Worm (Caenorhabditis elegans) whole organism, midembryonic: ENCODE data around the gene R10E8.1.
"Not testable (repeated sequence)": the region's sequence is repeated elsewhere in the genome, so short reads cannot be mapped to it uniquely, and the experiment has no call there.

Experiments
- T22C8.4 ChIP-seq: fragments of 200-800 bp; sonication (Bioruptor generic); IDR thresholded peaks from 2 replicates; pipeline ENCODE4 v1.3.6; 2022; ENCODE audit warnings: missing genetic modification characterization, missing compliant biosample characterization
- cog-1 ChIP-seq: sonication (generic microtip); optimal IDR thresholded peaks from 2 replicates; lab custom pipeline; 2016; ENCODE audit warnings: missing genetic modification characterization, missing compliant biosample characterization
- flt-1 ChIP-seq: fragments of 200-800 bp; sonication (Bioruptor generic); IDR thresholded peaks from 2 replicates; pipeline ENCODE4 v1.3.6; 2022; ENCODE audit warnings: missing genetic modification characterization, missing compliant biosample characterization
- klf-2 ChIP-seq: fragments of 200-800 bp; sonication (Bioruptor generic); conservative IDR thresholded peaks from 2 replicates; pipeline ENCODE4 v1.3.6; 2022; ENCODE audit warnings: missing genetic modification reagents, missing genetic modification characterization, missing compliant biosample characterization
- med-1 ChIP-seq: sonication (generic microtip); optimal IDR thresholded peaks from 2 replicates; lab custom pipeline; 2017; ENCODE audit warnings: missing genetic modification characterization, mild to moderate bottlenecking, missing compliant biosample characterization, antibody characterized with exemption, missing genetic modification reagents; ENCODE audit not compliant: insufficient read depth
- ref-1 ChIP-seq: fragments of 200-800 bp; sonication (Bioruptor generic); conservative IDR thresholded peaks from 2 replicates; pipeline ENCODE4 v1.3.6; 2022; ENCODE audit warnings: missing genetic modification reagents, missing genetic modification characterization, missing compliant biosample characterization
- tab-1 ChIP-seq: fragments of 200-800 bp; sonication (Bioruptor generic); IDR thresholded peaks from 2 replicates; pipeline ENCODE4 v1.3.6; 2022; ENCODE audit warnings: missing genetic modification characterization, missing compliant biosample characterization
- ztf-23 ChIP-seq: fragments of 200-800 bp; sonication (Bioruptor generic); IDR thresholded peaks from 2 replicates; pipeline ENCODE4 v1.3.6; 2022; ENCODE audit warnings: missing genetic modification reagents, missing genetic modification characterization, missing compliant biosample characterization
- ztf-29 ChIP-seq: fragments of 200-800 bp; sonication (Bioruptor generic); IDR thresholded peaks from 2 replicates; pipeline ENCODE4 v1.3.6; 2022; ENCODE audit warnings: missing genetic modification reagents, missing genetic modification characterization, missing compliant biosample characterization

Gene R10E8.1

DNA sequence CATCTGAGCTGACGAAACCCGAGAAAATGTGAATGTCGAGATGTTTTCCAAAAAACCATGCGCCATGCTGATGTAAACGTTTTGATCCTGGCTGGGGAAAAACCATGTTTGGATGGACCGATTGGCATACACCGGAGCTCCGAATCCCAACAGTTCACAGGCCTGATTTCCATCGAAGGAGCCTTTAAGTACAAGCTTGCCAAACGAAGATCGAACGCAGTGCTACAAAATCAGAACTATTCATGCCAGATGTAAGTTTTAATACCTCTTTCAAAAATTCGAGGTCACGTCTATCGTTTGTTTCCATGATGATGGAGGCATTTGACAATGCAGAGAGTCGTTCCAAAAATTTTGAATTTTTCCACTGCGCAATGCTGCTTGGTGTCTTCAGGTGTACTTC lies 16.4 kb downstream of the R10E8.1 start:
- TF ChIP-seq klf-2 (GFP tag; lab: Robert Waterston, UW), result no peak
- TF ChIP-seq tab-1 (GFP tag; lab: Robert Waterston, UW), result no peak
- TF ChIP-seq ref-1 (GFP tag; lab: Robert Waterston, UW), result no peak
- TF ChIP-seq flt-1 (GFP tag; lab: Robert Waterston, UW), result no peak
- no peak for TF ChIP-seq T22C8.4 (GFP tag; lab: Robert Waterston, UW)
- no peak for TF ChIP-seq cog-1 (tag; lab: Kevin White, UChicago)
- no peak for TF ChIP-seq ztf-23 (GFP tag; lab: Robert Waterston, UW)
- no peak for TF ChIP-seq ztf-29

DNA sequence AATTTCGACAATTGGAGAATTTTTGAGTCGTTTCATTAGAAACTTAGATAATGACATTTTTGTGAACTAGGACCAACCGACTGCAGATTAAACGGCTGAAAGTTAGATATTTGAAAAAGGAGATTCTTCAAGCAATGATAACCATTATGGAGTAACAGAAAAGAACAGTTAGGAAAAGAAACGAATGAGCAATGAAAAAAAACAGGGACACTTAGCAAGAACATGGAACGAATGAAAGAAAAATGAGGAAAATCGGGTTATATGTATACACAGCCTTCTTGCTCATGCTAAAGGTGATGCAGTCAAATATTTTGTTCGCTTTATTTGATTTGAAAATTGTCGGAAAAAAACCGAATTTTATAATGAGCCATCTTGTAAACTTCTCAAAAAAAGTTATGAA lies 27.9 kb downstream of the R10E8.1 start, which contains the start of gene F16H6.10:
TSS of gene F16H6.10 (minus strand) at position 101 of the 400 bp plus-strand sequence.
- no peak for TF ChIP-seq T22C8.4 (GFP tag; lab: Robert Waterston, UW)
- TF ChIP-seq ztf-23 (GFP tag; lab: Robert Waterston, UW), result no peak
- TF ChIP-seq klf-2 (GFP tag; lab: Robert Waterston, UW), result no peak
- no peak for TF ChIP-seq ref-1 (GFP tag; lab: Robert Waterston, UW)
- TF ChIP-seq med-1 (GFP tag; lab: Kevin White, UChicago), result no peak
- TF ChIP-seq tab-1 (GFP tag; lab: Robert Waterston, UW), result no peak
- TF ChIP-seq flt-1 (GFP tag; lab: Robert Waterston, UW), result no peak

DNA sequence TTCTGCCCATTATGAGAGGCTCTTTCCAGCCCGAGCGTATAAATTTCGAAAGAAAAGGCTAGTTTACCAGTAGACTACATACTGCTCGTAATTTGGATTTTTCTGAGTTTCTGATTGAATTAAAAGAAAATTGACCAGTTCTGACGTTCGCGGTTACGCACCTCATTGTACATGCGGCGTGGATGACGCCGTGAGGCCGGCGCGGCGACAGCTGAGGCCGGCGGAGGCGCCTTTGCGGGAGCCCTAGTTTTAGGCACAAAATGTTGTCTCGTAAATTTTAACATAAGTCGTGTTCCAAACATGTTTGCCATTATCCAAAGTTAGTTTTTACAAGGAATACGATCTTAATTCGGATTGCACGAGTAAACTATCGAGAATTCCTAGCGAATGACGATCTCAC lies 35.4 kb downstream of the R10E8.1 start, which contains the start of gene F16H6.9:
TSS of gene F16H6.9 (plus strand) at position 301 of the 400 bp plus-strand sequence.
- not testable (repeated sequence) for TF ChIP-seq klf-2 (GFP tag; lab: Robert Waterston, UW); flt-1 (GFP tag; lab: Robert Waterston, UW); cog-1 (tag; lab: Kevin White, UChicago)

ce11 chrV:18216175-18216574 lies 36.0 kb downstream of the R10E8.1 start, which contains the start of gene F16H6.8:
TSS of gene F16H6.8 (minus strand) at chrV:18216275.
- not testable (repeated sequence) for TF ChIP-seq ztf-29; flt-1 (GFP tag; lab: Robert Waterston, UW); klf-2 (GFP tag; lab: Robert Waterston, UW)

DNA sequence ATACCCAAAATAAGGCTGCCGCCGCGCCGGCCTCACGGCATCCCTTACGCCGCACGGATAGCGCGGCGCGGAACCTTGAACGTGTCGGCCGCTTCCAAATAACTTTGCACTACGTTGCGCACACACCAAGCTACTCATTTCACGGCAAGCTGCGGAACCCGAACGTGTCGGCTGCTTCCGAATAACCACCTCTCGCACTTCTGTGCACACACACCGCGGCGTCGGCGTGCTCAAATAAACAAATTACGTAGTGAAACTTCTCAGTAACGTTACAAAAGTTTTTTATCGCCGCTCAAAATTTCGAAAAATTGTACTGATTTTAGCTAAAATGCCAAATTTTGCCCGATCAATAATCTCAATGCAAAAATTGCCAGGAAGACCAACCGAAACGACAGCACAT lies 39.4 kb downstream of the R10E8.1 start:
- TF ChIP-seq klf-2 (GFP tag; lab: Robert Waterston, UW) (no peak), cog-1 (tag; lab: Kevin White, UChicago) (no peak), tab-1 (GFP tag; lab: Robert Waterston, UW) (no peak), flt-1 (GFP tag; lab: Robert Waterston, UW) (no peak), ztf-23 (GFP tag; lab: Robert Waterston, UW) (no peak), T22C8.4 (GFP tag; lab: Robert Waterston, UW) (no peak), med-1 (GFP tag; lab: Kevin White, UChicago) (no peak), ztf-29 (no peak), ref-1 (GFP tag; lab: Robert Waterston, UW) (no peak)

DNA sequence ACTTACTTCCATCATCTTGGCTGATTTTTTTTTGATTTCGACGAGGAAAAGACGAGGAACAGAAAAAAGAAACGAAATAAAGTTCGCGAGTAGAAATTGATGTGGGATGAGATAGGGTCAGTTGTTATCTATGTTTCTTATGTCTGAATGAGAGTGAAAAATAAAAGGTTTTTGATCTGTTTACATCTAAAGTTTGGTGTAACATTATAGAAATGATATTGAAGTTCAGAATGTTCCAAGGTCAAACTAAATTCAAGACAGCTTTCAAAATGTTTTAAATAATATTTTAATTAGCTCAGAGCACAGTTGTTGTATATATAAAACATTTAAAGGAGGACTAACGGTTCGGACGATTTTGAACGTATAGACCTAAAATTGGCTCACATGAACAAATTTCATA lies 43.1 kb downstream of the R10E8.1 start, which contains the start of gene F16H6.7:
TSS of gene F16H6.7 (minus strand) at position 101 of the 400 bp plus-strand sequence.
- no peak for TF ChIP-seq klf-2 (GFP tag; lab: Robert Waterston, UW)
- TF ChIP-seq cog-1 (tag; lab: Kevin White, UChicago), result no peak
- no peak for TF ChIP-seq ztf-23 (GFP tag; lab: Robert Waterston, UW)
- no peak for TF ChIP-seq tab-1 (GFP tag; lab: Robert Waterston, UW)
- no peak for TF ChIP-seq ref-1 (GFP tag; lab: Robert Waterston, UW)
- no peak for TF ChIP-seq ztf-29
- TF ChIP-seq T22C8.4 (GFP tag; lab: Robert Waterston, UW), result no peak
- no peak for TF ChIP-seq flt-1 (GFP tag; lab: Robert Waterston, UW)
- no peak for TF ChIP-seq med-1 (GFP tag; lab: Kevin White, UChicago)

ce11 chrV:18198421-18198820 lies 53.8 kb downstream of the R10E8.1 start, which contains the start of gene F16H6.4:
TSS of gene F16H6.4 (plus strand) at chrV:18198721.
- TF ChIP-seq klf-2 (GFP tag; lab: Robert Waterston, UW) (no peak), tab-1 (GFP tag; lab: Robert Waterston, UW) (no peak), cog-1 (tag; lab: Kevin White, UChicago) (no peak), ztf-23 (GFP tag; lab: Robert Waterston, UW) (no peak), T22C8.4 (GFP tag; lab: Robert Waterston, UW) (no peak), ztf-29 (no peak), ref-1 (GFP tag; lab: Robert Waterston, UW) (no peak), flt-1 (GFP tag; lab: Robert Waterston, UW) (no peak), med-1 (GFP tag; lab: Kevin White, UChicago) (no peak)

ce11 chrV:18195006-18195405 lies 57.2 kb downstream of the R10E8.1 start, which contains the start of gene F16H6.3:
TSS of gene F16H6.3 (plus strand) at chrV:18195306.
- TF ChIP-seq klf-2 (GFP tag; lab: Robert Waterston, UW) (no peak), ztf-29 (no peak), ref-1 (GFP tag; lab: Robert Waterston, UW) (no peak), ztf-23 (GFP tag; lab: Robert Waterston, UW) (no peak), tab-1 (GFP tag; lab: Robert Waterston, UW) (no peak), med-1 (GFP tag; lab: Kevin White, UChicago) (no peak), cog-1 (tag; lab: Kevin White, UChicago) (no peak), flt-1 (GFP tag; lab: Robert Waterston, UW) (no peak), T22C8.4 (GFP tag; lab: Robert Waterston, UW) (no peak)
